Fruit fly (Drosophila melanogaster) whole organism, embryonic: ENCODE measurements around the gene CG13700.

ENCODE experiments used
- Adf1 ChIP-seq: fragments of 200-800 bp; sonication (Bioruptor generic); IDR thresholded peaks from 2 replicates; pipeline ENCODE4 v1.3.6; 2022; ENCODE audit warnings: missing biosample characterization, missing genetic modification characterization
- CG12236 ChIP-seq: fragments of 200-800 bp; sonication (Bioruptor generic); optimal IDR thresholded peaks from 2 replicates; lab custom pipeline; 2016; ENCODE audit warnings: missing biosample characterization, missing genetic modification characterization
- CG12942 ChIP-seq: fragments of 200-800 bp; sonication (Bioruptor generic); optimal IDR thresholded peaks from 3 replicates; lab custom pipeline; 2016; ENCODE audit warnings: missing biosample characterization, missing genetic modification characterization
- CG13123 ChIP-seq: fragments of 200-800 bp; sonication (Bioruptor generic); optimal IDR thresholded peaks from 2 replicates; lab custom pipeline; 2016; ENCODE audit warnings: missing biosample characterization, missing genetic modification characterization
- CG1602 ChIP-seq: fragments of 200-800 bp; sonication (Bioruptor generic); optimal IDR thresholded peaks from 3 replicates; lab custom pipeline; 2016; ENCODE audit warnings: missing biosample characterization, missing genetic modification characterization
- CG16813 ChIP-seq: fragments of 200-800 bp; sonication (Bioruptor generic); IDR thresholded peaks from 3 replicates; pipeline ENCODE4 v1.3.6; 2022; ENCODE audit warnings: missing biosample characterization, missing genetic modification characterization; ENCODE audit not compliant: partially characterized antibody
- CG18476 ChIP-seq: fragments of 200-800 bp; sonication (Bioruptor generic); optimal IDR thresholded peaks from 2 replicates; lab custom pipeline; 2016; ENCODE audit warnings: missing biosample characterization, mild to moderate bottlenecking, missing genetic modification characterization
- CG3163 ChIP-seq: fragments of 200-800 bp; sonication (Bioruptor generic); optimal IDR thresholded peaks from 3 replicates; lab custom pipeline; 2016; ENCODE audit warnings: missing biosample characterization, missing genetic modification characterization
- CG32532 ChIP-seq: fragments of 200-800 bp; sonication (Bioruptor generic); IDR thresholded peaks from 2 replicates; pipeline ENCODE4 v1.3.6; 2022; ENCODE audit warnings: missing biosample characterization, missing genetic modification characterization
- CG4730 ChIP-seq: fragments of 200-800 bp; sonication (Bioruptor generic); IDR thresholded peaks from 2 replicates; pipeline ENCODE4 v1.3.6; 2022; ENCODE audit warnings: missing biosample characterization, missing genetic modification characterization
- CG6175 ChIP-seq: fragments of 200-800 bp; sonication (Bioruptor generic); IDR thresholded peaks from 3 replicates; pipeline ENCODE4 v1.3.6; 2022; ENCODE audit warnings: missing biosample characterization, missing genetic modification characterization
- CG6683 ChIP-seq: fragments of 200-800 bp; sonication (Bioruptor generic); optimal IDR thresholded peaks from 2 replicates; lab custom pipeline; 2017; ENCODE audit warnings: missing biosample characterization, mild to moderate bottlenecking, missing genetic modification characterization, missing genetic modification reagents
- CG8924 ChIP-seq: fragments of 200-800 bp; optimal IDR thresholded peaks from 3 replicates; lab custom pipeline; 2019; ENCODE audit warnings: missing biosample characterization, mild to moderate bottlenecking, missing genetic modification characterization, moderate library complexity
- CG9437 ChIP-seq: fragments of 200-800 bp; sonication (Bioruptor generic); optimal IDR thresholded peaks from 2 replicates; lab custom pipeline; 2018; ENCODE audit warnings: missing biosample characterization, mild to moderate bottlenecking, missing genetic modification characterization
- CG9932 ChIP-seq: fragments of 200-800 bp; sonication (Bioruptor generic); IDR thresholded peaks from 2 replicates; pipeline ENCODE4 v1.3.6; 2022; ENCODE audit warnings: missing biosample characterization, missing genetic modification characterization
- Fer2 ChIP-seq: fragments of 200-800 bp; sonication (Bioruptor generic); optimal IDR thresholded peaks from 2 replicates; lab custom pipeline; 2018; ENCODE audit warnings: missing biosample characterization, mild to moderate bottlenecking, missing genetic modification characterization, moderate library complexity
- HmgD ChIP-seq: fragments of 200-800 bp; sonication (Bioruptor generic); optimal IDR thresholded peaks from 3 replicates; lab custom pipeline; 2016; ENCODE audit warnings: missing biosample characterization, missing genetic modification characterization
- Hr78 ChIP-seq, 2 experiments: fragments of 200-800 bp in 1 of 2; fragments of >200 bp in 1 of 2; sonication (Bioruptor generic) in 1 of 2; optimal IDR thresholded peaks; 2 replicates each; lab custom pipeline; 2017 to 2019; ENCODE audit warnings: missing biosample characterization in 2 of 2, missing genetic modification characterization in 2 of 2, mild to moderate bottlenecking in 1 of 2, moderate library complexity in 1 of 2
- Jarid2 ChIP-seq: fragments of 200-800 bp; sonication (Bioruptor generic); optimal IDR thresholded peaks from 3 replicates; lab custom pipeline; 2017; ENCODE audit warnings: mild to moderate bottlenecking, missing biosample characterization, missing genetic modification reagents, missing genetic modification characterization
- Mad ChIP-seq: fragments of 200-800 bp; sonication (Bioruptor generic); optimal IDR thresholded peaks from 2 replicates; lab custom pipeline; 2016; ENCODE audit warnings: missing biosample characterization, missing genetic modification characterization
- Nf-YC ChIP-seq: fragments of 200-800 bp; optimal IDR thresholded peaks from 3 replicates; lab custom pipeline; 2019; ENCODE audit warnings: missing biosample characterization, mild to moderate bottlenecking, missing genetic modification characterization, moderate library complexity
- Side ChIP-seq: fragments of 200-800 bp; sonication (Bioruptor generic); optimal IDR thresholded peaks from 2 replicates; lab custom pipeline; 2016; ENCODE audit warnings: missing biosample characterization, missing genetic modification characterization
- Sry-β ChIP-seq: fragments of 200-800 bp; sonication (Bioruptor generic); optimal IDR thresholded peaks from 2 replicates; lab custom pipeline; 2018; ENCODE audit warnings: missing biosample characterization, mild to moderate bottlenecking, missing genetic modification characterization, moderate library complexity
- Trl ChIP-seq, 3 experiments: fragments of >200 bp in 2 of 3; fragments of 200-800 bp in 1 of 3; sonication (Bioruptor generic) in 1 of 3; optimal IDR thresholded peaks; 2 replicates in 1 of 3; 3 replicates in 2 of 3; lab custom pipeline; 2016 to 2017; ENCODE audit warnings: missing biosample characterization in 1 of 3, missing genetic modification characterization in 1 of 3
- Usf ChIP-seq: fragments of 200-800 bp; sonication (Bioruptor generic); optimal IDR thresholded peaks from 2 replicates; lab custom pipeline; 2017; ENCODE audit warnings: missing genotype, missing biosample characterization, missing genetic modification characterization
- Vsx1 ChIP-seq: fragments of 200-800 bp; sonication (Bioruptor generic); optimal IDR thresholded peaks from 2 replicates; lab custom pipeline; 2017; ENCODE audit warnings: missing biosample characterization, mild to moderate bottlenecking, missing genetic modification characterization, missing genetic modification reagents
- cg ChIP-seq: fragments of 200-800 bp; sonication (Bioruptor generic); optimal IDR thresholded peaks from 3 replicates; lab custom pipeline; 2019; ENCODE audit warnings: missing biosample characterization, mild to moderate bottlenecking, missing genetic modification characterization, moderate library complexity
- en ChIP-seq: fragments of 200-800 bp; sonication (Bioruptor generic); optimal IDR thresholded peaks from 2 replicates; lab custom pipeline; 2016; ENCODE audit warnings: missing biosample characterization, missing genetic modification characterization
- eyg ChIP-seq: fragments of 200-800 bp; sonication (Bioruptor generic); optimal IDR thresholded peaks from 3 replicates; lab custom pipeline; 2016; ENCODE audit warnings: missing biosample characterization, missing genetic modification characterization
- gcm2 ChIP-seq: fragments of 200-800 bp; sonication (Bioruptor generic); optimal IDR thresholded peaks from 2 replicates; lab custom pipeline; 2016; ENCODE audit warnings: missing biosample characterization, missing genetic modification characterization
- ham ChIP-seq: fragments of 200-800 bp; sonication (Bioruptor generic); IDR thresholded peaks from 2 replicates; pipeline ENCODE4 v1.3.6; 2022; ENCODE audit warnings: missing biosample characterization, missing genetic modification characterization
- ind ChIP-seq: fragments of 200-800 bp; sonication (Bioruptor generic); optimal IDR thresholded peaks from 3 replicates; lab custom pipeline; 2016; ENCODE audit warnings: missing biosample characterization, missing genetic modification characterization
- lmd ChIP-seq: fragments of 200-800 bp; sonication (Bioruptor generic); IDR thresholded peaks from 2 replicates; pipeline ENCODE4 v1.3.6; 2022; ENCODE audit warnings: missing biosample characterization, missing genetic modification characterization
- nom ChIP-seq: fragments of 200-800 bp; sonication (Bioruptor generic); optimal IDR thresholded peaks from 2 replicates; lab custom pipeline; 2017; ENCODE audit warnings: missing biosample characterization, missing genetic modification characterization, mild to moderate bottlenecking, moderate library complexity, missing genetic modification reagents
- pan ChIP-seq, 4 experiments: fragments of >200 bp in 3 of 4; fragments of 200-800 bp in 1 of 4; sonication (Bioruptor generic) in 1 of 4; optimal IDR thresholded peaks in 3 of 4; IDR thresholded peaks in 1 of 4; 2 replicates each; pipeline versions ENCODE4 v1.3.6 to Lab custom; 2017 to 2022; ENCODE audit warnings: missing biosample characterization in 2 of 4, missing genetic modification characterization in 2 of 4, mixed read lengths in 1 of 4
- pros ChIP-seq: fragments of 200-800 bp; sonication (Bioruptor generic); optimal IDR thresholded peaks from 3 replicates; lab custom pipeline; 2019; ENCODE audit warnings: missing biosample characterization, mild to moderate bottlenecking, missing genetic modification characterization, moderate library complexity
- pum ChIP-seq: fragments of 200-800 bp; sonication (Bioruptor generic); optimal IDR thresholded peaks from 2 replicates; lab custom pipeline; 2016; ENCODE audit warnings: missing biosample characterization, missing genetic modification characterization
- schlank ChIP-seq: fragments of 200-800 bp; sonication (Bioruptor generic); optimal IDR thresholded peaks from 2 replicates; lab custom pipeline; 2018; ENCODE audit warnings: missing biosample characterization, mild to moderate bottlenecking, missing genetic modification characterization
- scrt ChIP-seq: fragments of 200-800 bp; sonication (Bioruptor generic); optimal IDR thresholded peaks from 2 replicates; lab custom pipeline; 2018; ENCODE audit warnings: missing biosample characterization, mild to moderate bottlenecking, missing genetic modification characterization, moderate library complexity
- slp2 ChIP-seq: fragments of 200-800 bp; sonication (Bioruptor generic); optimal IDR thresholded peaks from 2 replicates; lab custom pipeline; 2016; ENCODE audit warnings: missing biosample characterization, missing genetic modification characterization
- ttk ChIP-seq: fragments of 200-800 bp; sonication (Bioruptor generic); IDR thresholded peaks from 2 replicates; pipeline ENCODE4 v2.1.2; 2022; ENCODE audit warnings: missing biosample characterization, missing genetic modification characterization
- tup ChIP-seq: fragments of 200-800 bp; sonication (Bioruptor generic); optimal IDR thresholded peaks from 2 replicates; lab custom pipeline; 2016; ENCODE audit warnings: missing biosample characterization, mild to moderate bottlenecking, missing genetic modification characterization, moderate library complexity
- wor ChIP-seq: fragments of 200-800 bp; sonication (Bioruptor generic); IDR thresholded peaks from 2 replicates; pipeline ENCODE4 v1.3.6; 2022; ENCODE audit warnings: missing biosample characterization, missing genetic modification characterization

Gene CG13700

dm6 chr3L:18304367-18305003 is 3.4 kb upstream of the CG13700 start, which contains the start of gene grim (continued):
- TF ChIP-seq CG16813 (GFP tag; lab: Robert Waterston, UW) (no peak), slp2 (GFP tag; lab: Kevin White, UChicago) (no peak), wor (GFP tag; lab: Robert Waterston, UW) (no peak), schlank (no peak), pan (optimal IDR thresholded peaks at IDR 0.05; lab: Kevin White, UChicago) (no peak), pan (GFP tag; optimal IDR thresholded peaks at IDR 0.05 in 1 of 2, IDR thresholded peaks at IDR 0.05 in 1 of 2) (no peak), ham (GFP tag; lab: Robert Waterston, UW) (no peak), CG4730 (GFP tag; lab: Robert Waterston, UW) (no peak), lmd (no peak), pros (GFP tag; lab: Kevin White, UChicago) (peak; percentile 63), en (GFP tag; lab: Kevin White, UChicago) (no peak), Mad (GFP tag; lab: Kevin White, UChicago) (no peak), CG3163 (GFP tag; lab: Kevin White, UChicago) (no peak), CG18476 (GFP tag; lab: Kevin White, UChicago) (no peak), HmgD (no peak), eyg (GFP tag; lab: Kevin White, UChicago) (no peak), Vsx1 (GFP tag; lab: Kevin White, UChicago) (no peak), ind (GFP tag; lab: Kevin White, UChicago) (no peak), CG9437 (GFP tag; lab: Kevin White, UChicago) (peak; percentile 95), cg (GFP tag; lab: Kevin White, UChicago) (peak; percentile 46), nom (GFP tag; lab: Kevin White, UChicago) (no peak), Usf (GFP tag; lab: Kevin White, UChicago) (no peak), CG12942 (GFP tag; lab: Kevin White, UChicago) (no peak), tup (GFP tag; lab: Kevin White, UChicago) (no peak), Side (no peak), gcm2 (no peak), CG12236 (GFP tag; lab: Kevin White, UChicago) (no peak), Sry-β (GFP tag; lab: Kevin White, UChicago) (no peak), CG6175 (GFP tag; lab: Robert Waterston, UW) (no peak), CG8924 (tag; lab: Kevin White, UChicago) (no peak), pum (GFP tag; lab: Kevin White, UChicago) (no peak), Jarid2 (GFP tag; lab: Kevin White, UChicago) (peak; percentile 73), scrt (GFP tag; lab: Kevin White, UChicago) (peak; percentile 15), CG1602 (GFP tag; lab: Kevin White, UChicago) (no peak), ttk (GFP tag; lab: Robert Waterston, UW) (no peak), CG32532 (no peak), Trl (optimal IDR thresholded peaks at IDR 0.05; lab: Kevin White, UChicago) (peak; percentile 38 to 52), Trl (GFP tag; optimal IDR thresholded peaks at IDR 0.05; lab: Kevin White, UChicago) (no peak), Nf-YC (tag; lab: Kevin White, UChicago) (peak; percentile 96), CG9932 (GFP tag; lab: Robert Waterston, UW) (no peak), CG13123 (GFP tag; lab: Kevin White, UChicago) (no peak), Fer2 (tag; lab: Kevin White, UChicago) (no peak), Adf1 (GFP tag; lab: Robert Waterston, UW) (no peak), CG6683 (GFP tag; lab: Kevin White, UChicago) (no peak), Hr78 (GFP tag; optimal IDR thresholded peaks at IDR 0.05; lab: Kevin White, UChicago) (no peak)
